Worm (Caenorhabditis elegans): ENCODE measurements around the gene F27B3.8.
A peak's percentile ranks its signal among the peaks of the same experiment; 100 is the strongest.

Gene F27B3.8

DNA sequence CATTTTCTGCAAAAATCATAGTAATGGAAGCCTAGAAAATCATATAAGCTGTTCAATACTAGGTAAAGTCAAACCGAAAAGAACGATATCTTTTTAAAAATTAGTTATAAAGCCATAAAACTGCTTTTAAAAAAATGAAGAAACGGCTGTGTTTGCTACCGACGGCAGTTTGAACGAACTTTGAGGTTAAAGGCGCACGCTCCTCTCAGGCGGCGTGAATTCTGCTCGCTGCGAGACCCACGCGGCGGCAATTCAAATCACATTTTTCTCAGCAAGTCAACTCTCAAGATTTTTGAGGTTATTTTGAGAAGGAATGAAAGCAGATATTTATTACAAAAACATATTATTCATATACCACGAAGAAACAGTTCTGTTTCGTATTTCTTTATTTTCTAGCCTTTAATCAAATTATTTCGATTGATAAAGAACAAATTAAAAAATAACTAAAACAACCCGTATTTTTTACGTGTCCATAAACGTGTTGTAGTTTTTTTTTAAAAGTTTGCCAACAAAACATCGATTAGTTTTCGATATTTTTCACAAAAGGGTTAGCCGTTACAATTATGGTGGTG, 28.7 kb downstream of the F27B3.8 start, which contains the start of the genes mdh-2 and F20H11.4 (continued):
- peak in 1 of 2 experiments; percentile 15 for TF ChIP-seq mdl-1 (tag; optimal IDR thresholded peaks at IDR 0.05)
- no peak for TF ChIP-seq lin-39 (tag; optimal IDR thresholded peaks at IDR 0.05)
- no peak for TF ChIP-seq elt-1 (tag; optimal IDR thresholded peaks at IDR 0.05)
- TF ChIP-seq nhr-25 (tag; optimal IDR thresholded peaks at IDR 0.05), result peak; percentile 70
- TF ChIP-seq C34F6.9 (tag; optimal IDR thresholded peaks at IDR 0.05), result peak; percentile 91
- TF ChIP-seq nhr-10 (tag; optimal IDR thresholded peaks at IDR 0.05), result no peak
- no peak for TF ChIP-seq alr-1 (tag; optimal IDR thresholded peaks at IDR 0.05)
- TF ChIP-seq ztf-1 (GFP tag; conservative IDR thresholded peaks at IDR 0.05), result no peak
- TF ChIP-seq ZK546.5 (tag; optimal IDR thresholded peaks at IDR 0.05), result peak; percentile 45
- no peak for TF ChIP-seq nhr-6 (tag; optimal IDR thresholded peaks at IDR 0.05)
- peak; percentile 49 for TF ChIP-seq sem-4 (tag; optimal IDR thresholded peaks at IDR 0.05)

DNA sequence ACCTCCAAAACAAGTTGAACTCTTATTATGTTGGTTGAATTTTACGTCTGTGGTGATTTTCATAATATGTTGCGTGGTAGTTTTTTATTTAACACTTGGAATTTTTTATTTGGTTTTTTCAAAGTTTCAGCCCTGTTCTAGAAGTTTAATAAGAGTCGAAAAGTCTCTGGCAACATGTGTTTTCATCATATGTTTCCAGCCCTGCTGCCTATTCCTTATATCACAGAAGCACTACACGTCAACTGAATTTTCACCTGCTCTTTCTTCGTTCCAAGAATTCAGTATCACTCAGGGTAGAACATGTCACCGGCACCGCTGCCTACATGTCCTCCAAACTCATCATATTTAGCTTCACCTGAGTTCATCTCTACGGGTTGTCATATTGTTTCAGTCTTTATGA, 31.0 kb downstream of the F27B3.8 start, which contains the start of gene srh-40:
Gene srh-40 (plus strand): TSS at position 301 of the 400 bp plus-strand sequence.
- TF ChIP-seq Y55F3AM.14 (GFP tag; optimal IDR thresholded peaks at IDR 0.05) (no peak), ztf-4 (tag; optimal IDR thresholded peaks at IDR 0.05) (no peak), mbf-1 (tag; optimal IDR thresholded peaks at IDR 0.05) (no peak), unc-62 (GFP tag; optimal IDR thresholded peaks at IDR 0.05) (no peak), dmd-4 (tag; optimal IDR thresholded peaks at IDR 0.05) (no peak), lin-13 (GFP tag; optimal IDR thresholded peaks at IDR 0.05) (no peak), unc-55 (GFP tag; optimal IDR thresholded peaks at IDR 0.05) (no peak), nhr-129 (tag; optimal IDR thresholded peaks at IDR 0.05) (no peak), F13H6.1 (tag; optimal IDR thresholded peaks at IDR 0.05) (no peak), skn-1 (tag; optimal IDR thresholded peaks at IDR 0.05) (no peak), lin-39 (tag; optimal IDR thresholded peaks at IDR 0.05) (no peak), nhr-6 (tag; optimal IDR thresholded peaks at IDR 0.05) (no peak), gmeb-1 (tag; optimal IDR thresholded peaks at IDR 0.05) (no peak), snpc-4 (tag; optimal IDR thresholded peaks at IDR 0.05) (no peak), alr-1 (tag; optimal IDR thresholded peaks at IDR 0.05) (no peak), mab-5 (tag; optimal IDR thresholded peaks at IDR 0.05) (no peak), ama-1 (optimal IDR thresholded peaks at IDR 0.05) (no peak), fos-1 (tag; optimal IDR thresholded peaks at IDR 0.05) (no peak), nhr-10 (tag; optimal IDR thresholded peaks at IDR 0.05) (no peak), crh-2 (tag; optimal IDR thresholded peaks at IDR 0.05) (no peak)

DNA sequence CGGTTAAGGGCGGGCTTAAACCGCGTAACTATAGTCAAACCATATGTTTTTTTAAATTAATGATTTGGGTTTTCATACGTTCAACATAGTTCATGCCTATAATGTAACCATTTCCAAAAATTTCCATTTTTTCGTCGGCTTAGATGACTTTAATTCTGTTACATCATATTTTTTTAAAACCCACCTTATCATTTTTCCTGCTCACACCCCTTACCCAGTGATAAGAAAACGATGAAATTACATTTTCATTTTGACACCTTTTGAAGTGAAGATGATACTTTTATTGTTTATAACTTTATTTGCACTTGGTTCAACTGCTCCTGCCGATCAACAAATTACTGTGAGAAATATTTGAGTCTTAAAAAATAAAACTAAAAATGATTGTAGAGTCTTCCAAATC, 32.8 kb downstream of the F27B3.8 start, which contains the start of gene ctsa-4.2:
Gene ctsa-4.2 (plus strand): TSS at position 247 of the 400 bp plus-strand sequence.
- peak; percentile 82 for TF ChIP-seq skn-1 (tag; optimal IDR thresholded peaks at IDR 0.05)
- TF ChIP-seq nhr-6 (tag; optimal IDR thresholded peaks at IDR 0.05), result no peak
- peak; percentile 32 for TF ChIP-seq nhr-129 (tag; optimal IDR thresholded peaks at IDR 0.05)
- TF ChIP-seq fos-1 (tag; optimal IDR thresholded peaks at IDR 0.05), result peak; percentile 62
- peak; percentile 20 for TF ChIP-seq sma-9 (GFP tag; optimal IDR thresholded peaks at IDR 0.05)
- TF ChIP-seq sma-9 (tag; optimal IDR thresholded peaks at IDR 0.05), result no peak
- TF ChIP-seq C34F6.9 (tag; optimal IDR thresholded peaks at IDR 0.05), result no peak
- peak; percentile 14 for TF ChIP-seq crh-2 (tag; optimal IDR thresholded peaks at IDR 0.05)

DNA sequence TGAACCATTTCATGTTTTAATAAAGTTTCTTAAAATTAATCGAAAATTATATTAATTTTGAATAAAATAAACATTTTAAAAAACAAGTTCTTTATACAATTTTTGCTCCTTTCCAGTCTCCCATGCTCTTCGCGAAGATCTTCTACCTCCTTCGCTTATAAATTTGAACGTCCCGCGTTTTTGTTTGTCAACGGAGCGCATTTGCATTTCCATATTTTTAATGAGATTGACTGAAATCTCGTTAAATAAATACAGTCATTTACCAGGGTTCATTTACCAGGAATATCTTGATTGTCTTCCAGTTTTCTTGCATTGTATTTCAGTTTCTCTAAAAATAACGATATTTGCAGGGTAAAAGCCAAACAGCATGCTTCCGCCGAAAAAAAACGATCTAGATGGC, 35.6 kb downstream of the F27B3.8 start, which contains the start of gene cmtr-2:
Gene cmtr-2 (plus strand): TSS at position 351 of the 400 bp plus-strand sequence.
- no peak for TF ChIP-seq ztf-11 (tag; optimal IDR thresholded peaks at IDR 0.05)
- peak; percentile 27 for TF ChIP-seq fos-1 (tag; optimal IDR thresholded peaks at IDR 0.05)
- TF ChIP-seq nhr-21 (tag; optimal IDR thresholded peaks at IDR 0.05), result peak; percentile 7
- no peak for TF ChIP-seq Y55F3AM.14 (GFP tag; optimal IDR thresholded peaks at IDR 0.05)
- TF ChIP-seq nhr-129 (tag; optimal IDR thresholded peaks at IDR 0.05), result peak; percentile 26
- TF ChIP-seq C34F6.9 (tag; optimal IDR thresholded peaks at IDR 0.05), result peak; percentile 68
- peak; percentile 28 for TF ChIP-seq sma-9 (GFP tag; optimal IDR thresholded peaks at IDR 0.05)
- no peak for TF ChIP-seq sma-9 (tag; optimal IDR thresholded peaks at IDR 0.05)
- peak; percentile 38 for TF ChIP-seq lin-13 (GFP tag; optimal IDR thresholded peaks at IDR 0.05)
- peak; percentile 13 for TF ChIP-seq mab-5 (tag; optimal IDR thresholded peaks at IDR 0.05)
- TF ChIP-seq snpc-4 (tag; optimal IDR thresholded peaks at IDR 0.05), result no peak
- no peak for TF ChIP-seq nhr-25 (tag; optimal IDR thresholded peaks at IDR 0.05)
- peak; percentile 96 for TF ChIP-seq gmeb-1 (tag; optimal IDR thresholded peaks at IDR 0.05)
- no peak for TF ChIP-seq ceh-82 (tag; optimal IDR thresholded peaks at IDR 0.05)
- no peak for TF ChIP-seq nhr-77 (tag; optimal IDR thresholded peaks at IDR 0.05)
- peak; percentile 51 for TF ChIP-seq crh-2 (tag; optimal IDR thresholded peaks at IDR 0.05)
- TF ChIP-seq mdl-1 (tag; optimal IDR thresholded peaks at IDR 0.05), result no peak
- TF ChIP-seq unc-55 (GFP tag; optimal IDR thresholded peaks at IDR 0.05), result peak; percentile 81
- TF ChIP-seq egl-27 (tag; optimal IDR thresholded peaks at IDR 0.05), result no peak
- TF ChIP-seq nhr-10 (tag; optimal IDR thresholded peaks at IDR 0.05), result no peak
- peak; percentile 23 to 77 for TF ChIP-seq lsy-2 (tag; optimal IDR thresholded peaks at IDR 0.05)

Data from whole organism, L2 larva.